Worm (Caenorhabditis elegans) whole organism, L1 larva: Measurements from ENCODE around the gene F12A10.9.

ENCODE experiments used
- fkh-4 ChIP-seq: sonication (generic microtip); optimal IDR thresholded peaks from 2 replicates; lab custom pipeline; 2016; ENCODE audit warnings: missing compliant biosample characterization, missing genetic modification characterization, borderline replicate concordance
- nhr-12 ChIP-seq: sonication (generic microtip); optimal IDR thresholded peaks from 2 replicates; lab custom pipeline; 2017; ENCODE audit warnings: missing biosample characterization, missing genetic modification characterization
- nhr-237 ChIP-seq: fragments of 150-350 bp; optimal IDR thresholded peaks from 2 replicates; lab custom pipeline; 2014; ENCODE audit warnings: missing biosample characterization, missing genetic modification characterization
- unc-130 ChIP-seq: fragments of 150-350 bp; optimal IDR thresholded peaks from 2 replicates; lab custom pipeline; 2017; ENCODE audit warnings: missing biosample characterization, missing genetic modification characterization, inconsistent platforms
- ztf-4 ChIP-seq: fragments of 150-350 bp; optimal IDR thresholded peaks from 2 replicates; lab custom pipeline; 2014; ENCODE audit warnings: missing biosample characterization, missing genetic modification characterization

DNA sequence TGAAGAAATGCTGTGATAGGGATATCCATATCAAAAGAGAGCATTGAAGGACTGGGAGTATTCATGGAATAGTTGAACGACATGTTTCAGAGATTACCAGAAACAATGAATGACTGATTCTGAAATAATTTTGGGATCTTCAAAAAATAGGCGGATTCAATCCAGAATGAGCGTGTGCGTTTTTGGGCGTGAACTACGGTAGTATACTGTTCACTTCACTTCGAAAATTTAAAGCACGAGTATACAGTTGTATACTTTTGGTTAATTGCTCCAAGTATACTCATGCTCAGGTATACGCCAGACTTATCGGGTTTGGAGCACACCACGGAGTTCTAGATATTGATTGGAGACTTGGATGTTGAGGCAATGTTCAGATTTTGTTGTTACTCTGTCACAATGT, 26.8 kb downstream of the F12A10.9 start, which contains the start of gene tbx-35:
- TF ChIP-seq nhr-237 (tag; lab: Kevin White, UChicago), result no peak
- no peak for TF ChIP-seq ztf-4 (tag; lab: Kevin White, UChicago)
- no peak for TF ChIP-seq unc-130
- TF ChIP-seq fkh-4 (tag; lab: Kevin White, UChicago), result no peak
- TF ChIP-seq nhr-12 (tag; lab: Kevin White, UChicago), result no peak
